Worm (Caenorhabditis elegans) whole organism, L4/young adult: ENCODE data around the gene npp-18.
"Not testable (repeated sequence)": the region's sequence is repeated elsewhere in the genome, so short reads cannot be mapped to it uniquely, and the experiment has no call there.

Source experiments
- W03F9.2 ChIP-seq: fragments of 150-350 bp; optimal IDR thresholded peaks from 2 replicates; lab custom pipeline; 2014; ENCODE audit warnings: missing biosample characterization, missing genetic modification characterization
- dao-5 ChIP-seq: sonication (generic microtip); optimal IDR thresholded peaks from 2 replicates; lab custom pipeline; 2016; ENCODE audit warnings: missing genotype, missing genetic modification characterization, moderate library complexity, missing compliant biosample characterization
- him-1 ChIP-seq: sonication (generic microtip); optimal IDR thresholded peaks from 2 replicates; lab custom pipeline; 2016; ENCODE audit warnings: missing genotype, missing genetic modification reagents, missing genetic modification characterization, missing compliant biosample characterization

The npp-18 gene

ce11 chrIII:13276958-13277357 lies 19.7 kb upstream of the npp-18 start, which contains the start of gene unc-64:
Gene unc-64 (plus strand): TSS chrIII:13277258.
- TF ChIP-seq him-1 (tag; lab: Kevin White, UChicago) (no peak), W03F9.2 (no peak)

- TF ChIP-seq W03F9.2: no peak
- TF ChIP-seq him-1 (tag; lab: Kevin White, UChicago): no peak
- TF ChIP-seq dao-5: no peak
Observed at ce11 chrIII:13277881-13278500, 18.7 kb upstream of the npp-18 start.

ce11 chrIII:13285421-13285820 lies 11.2 kb upstream of the npp-18 start, which contains the start of gene F56A8.8:
Gene F56A8.8 (plus strand): TSS chrIII:13285721.
- TF ChIP-seq W03F9.2: no peak
- TF ChIP-seq dao-5: no peak
- TF ChIP-seq him-1 (tag; lab: Kevin White, UChicago): no peak

- TF ChIP-seq W03F9.2; dao-5; him-1 (tag; lab: Kevin White, UChicago): not testable (repeated sequence)
Observed at ce11 chrIII:13292971-13293514, 3.6 kb upstream of the npp-18 start, which contains the start of gene set-25. Gene set-25 (minus strand): TSS chrIII:13293090.

ce11 chrIII:13298722-13299431 lies 2.2 kb downstream of the npp-18 start, which contains the start of gene pgm-2:
Gene pgm-2 (plus strand): TSS chrIII:13299378.
- TF ChIP-seq W03F9.2 (no peak), him-1 (tag; lab: Kevin White, UChicago) (no peak), dao-5 (no peak)

ce11 chrIII:13301983-13302382 lies 5.3 kb downstream of the npp-18 start:
- TF ChIP-seq him-1 (tag; lab: Kevin White, UChicago): no peak
- no peak for TF ChIP-seq dao-5
- no peak for TF ChIP-seq W03F9.2

- TF ChIP-seq dao-5 (no peak), W03F9.2 (no peak), him-1 (tag; lab: Kevin White, UChicago) (no peak)
Observed at ce11 chrIII:13302578-13302977, 5.9 kb downstream of the npp-18 start.

- no peak for TF ChIP-seq dao-5
- TF ChIP-seq him-1 (tag; lab: Kevin White, UChicago): no peak
- no peak for TF ChIP-seq W03F9.2
Observed at ce11 chrIII:13305537-13305936, 8.9 kb downstream of the npp-18 start.

ce11 chrIII:13307107-13307506 lies 10.5 kb downstream of the npp-18 start, which contains the start of the genes klp-19 and slc-36.1:
Gene klp-19 (minus strand): TSS chrIII:13307259.
Gene slc-36.1 (plus strand): TSS chrIII:13307502.
- peak; percentile 52 for TF ChIP-seq W03F9.2
- TF ChIP-seq him-1 (tag; lab: Kevin White, UChicago): no peak

- TF ChIP-seq him-1 (tag; lab: Kevin White, UChicago): no peak
- no peak for TF ChIP-seq W03F9.2
- TF ChIP-seq dao-5: no peak
Observed at ce11 chrIII:13310552-13310951, 13.9 kb downstream of the npp-18 start.

- TF ChIP-seq him-1 (tag; lab: Kevin White, UChicago) (no peak), dao-5 (no peak), W03F9.2 (no peak)
Observed at ce11 chrIII:13313788-13314187, 17.1 kb downstream of the npp-18 start, which contains the start of gene Y43F4B.10. Gene Y43F4B.10 (plus strand): TSS chrIII:13314068.

ce11 chrIII:13314636-13315035 lies 18.0 kb downstream of the npp-18 start:
- TF ChIP-seq W03F9.2 (no peak), him-1 (tag; lab: Kevin White, UChicago) (no peak), dao-5 (no peak)

- TF ChIP-seq dao-5 (no peak), him-1 (tag; lab: Kevin White, UChicago) (no peak), W03F9.2 (no peak)
Observed at ce11 chrIII:13315071-13315470, 18.4 kb downstream of the npp-18 start, which contains the start of gene dph-7. Gene dph-7 (plus strand): TSS chrIII:13315123.

ce11 chrIII:13316935-13317334 lies 20.3 kb downstream of the npp-18 start:
- no peak for TF ChIP-seq him-1 (tag; lab: Kevin White, UChicago)
- no peak for TF ChIP-seq dao-5
- no peak for TF ChIP-seq W03F9.2
